Worm (Caenorhabditis elegans): ENCODE measurements around the gene W06D11.1.

The W06D11.1 gene

DNA sequence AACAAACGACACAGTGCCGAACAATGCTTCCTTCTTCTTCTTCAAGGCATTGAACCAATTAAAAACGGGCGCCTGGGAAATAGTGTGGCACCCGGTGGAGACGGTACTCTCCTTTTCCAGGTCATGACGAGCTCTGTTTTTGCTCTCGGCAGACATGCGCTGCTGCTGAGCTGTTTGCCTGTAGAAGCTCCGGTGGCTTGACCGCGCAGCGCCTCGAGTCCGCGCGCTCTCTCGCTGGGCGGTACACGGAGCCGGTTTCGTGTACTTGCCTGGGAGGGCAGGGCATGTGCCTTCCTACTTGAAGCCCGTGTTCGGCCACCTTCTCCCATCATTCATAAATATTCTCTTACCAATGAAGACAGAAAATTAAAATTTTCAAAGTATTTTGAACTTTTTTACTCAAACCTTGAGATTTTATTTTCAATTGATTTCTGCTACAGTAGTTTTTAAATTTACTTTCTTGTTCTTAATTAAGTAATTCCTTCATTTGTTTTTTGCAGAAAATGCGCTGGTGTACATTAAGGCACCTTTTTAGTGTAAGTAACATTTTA, 33.9 kb upstream of the W06D11.1 start, which contains the start of gene E01G6.1:
Gene E01G6.1, plus strand, starts transcription at position 501 of the 551 bp plus-strand sequence.
- TF ChIP-seq unc-62 (GFP tag; optimal IDR thresholded peaks at IDR 0.05), result no peak
- no peak for TF ChIP-seq ceh-82 (tag; optimal IDR thresholded peaks at IDR 0.05)
- no peak for TF ChIP-seq zag-1 (tag; optimal IDR thresholded peaks at IDR 0.05)
- no peak for TF ChIP-seq Y55F3AM.14 (GFP tag; optimal IDR thresholded peaks at IDR 0.05)
- TF ChIP-seq nhr-237 (tag; optimal IDR thresholded peaks at IDR 0.05), result no peak
- TF ChIP-seq nhr-11 (tag; optimal IDR thresholded peaks at IDR 0.05), result no peak
- no peak for TF ChIP-seq mbf-1 (tag; optimal IDR thresholded peaks at IDR 0.05)

DNA sequence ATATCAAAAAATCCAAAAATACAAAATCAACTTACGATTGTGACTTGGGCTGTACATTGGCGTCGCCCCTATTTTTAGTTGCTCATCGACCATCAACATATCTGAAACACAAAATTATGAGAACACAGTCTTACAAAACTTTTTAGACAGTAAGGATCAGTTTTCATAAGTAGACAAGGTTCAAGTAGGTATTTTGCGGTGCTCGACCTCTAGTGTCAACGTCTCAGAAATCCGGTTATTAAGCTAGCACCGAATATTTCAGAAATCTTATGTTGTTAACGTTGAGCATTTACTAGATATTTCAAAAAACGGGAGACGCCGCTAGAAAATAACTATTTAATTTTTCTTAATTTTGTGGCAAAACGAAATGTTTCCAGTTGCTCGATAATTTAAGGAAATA, 23.5 kb upstream of the W06D11.1 start, which contains the start of gene otpl-8:
Gene otpl-8, minus strand, starts transcription at position 101 of the 400 bp plus-strand sequence.
- TF ChIP-seq zag-1 (tag; optimal IDR thresholded peaks at IDR 0.05) (no peak), nhr-237 (tag; optimal IDR thresholded peaks at IDR 0.05) (no peak), nhr-6 (tag; optimal IDR thresholded peaks at IDR 0.05) (no peak), lsy-2 (tag; optimal IDR thresholded peaks at IDR 0.05) (no peak), lin-39 (tag; optimal IDR thresholded peaks at IDR 0.05) (no peak), sem-4 (tag; optimal IDR thresholded peaks at IDR 0.05) (no peak), mab-5 (tag; optimal IDR thresholded peaks at IDR 0.05) (no peak), ama-1 (optimal IDR thresholded peaks at IDR 0.05) (no peak), skn-1 (tag; optimal IDR thresholded peaks at IDR 0.05) (no peak)

DNA sequence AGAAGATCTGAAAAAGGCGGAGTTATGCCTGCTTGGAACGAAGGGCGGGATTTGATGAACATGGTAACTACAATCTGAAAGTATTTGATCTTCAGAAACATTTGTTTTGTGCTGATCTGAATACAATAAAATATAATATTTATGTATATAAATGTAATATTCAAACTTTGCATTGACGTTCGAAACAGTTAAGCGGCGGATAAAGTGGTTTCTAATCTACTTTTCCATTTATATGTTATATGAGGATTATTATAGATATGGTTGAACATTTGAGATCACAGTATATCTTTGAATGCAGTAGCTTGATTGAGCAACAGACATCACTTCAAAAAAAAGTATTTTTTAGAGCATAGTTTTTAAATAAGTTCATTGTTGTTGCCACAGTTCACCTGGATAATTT, 20.5 kb upstream of the W06D11.1 start, which contains the start of gene H19J13.2:
Gene H19J13.2, minus strand, starts transcription at position 101 of the 400 bp plus-strand sequence.
- TF ChIP-seq nhr-23 (tag; optimal IDR thresholded peaks at IDR 0.05), result no peak
- no peak for TF ChIP-seq mab-5 (tag; optimal IDR thresholded peaks at IDR 0.05)
- no peak for TF ChIP-seq nhr-129 (tag; optimal IDR thresholded peaks at IDR 0.05)
- no peak for TF ChIP-seq zag-1 (tag; optimal IDR thresholded peaks at IDR 0.05)
- no peak for TF ChIP-seq ztf-11 (tag; optimal IDR thresholded peaks at IDR 0.05)
- no peak for TF ChIP-seq Y55F3AM.14 (GFP tag; optimal IDR thresholded peaks at IDR 0.05)
- TF ChIP-seq snpc-4 (tag; optimal IDR thresholded peaks at IDR 0.05), result no peak
- no peak for TF ChIP-seq sma-3 (GFP tag; optimal IDR thresholded peaks at IDR 0.05)
- TF ChIP-seq F13H6.1 (tag; optimal IDR thresholded peaks at IDR 0.05), result no peak

DNA sequence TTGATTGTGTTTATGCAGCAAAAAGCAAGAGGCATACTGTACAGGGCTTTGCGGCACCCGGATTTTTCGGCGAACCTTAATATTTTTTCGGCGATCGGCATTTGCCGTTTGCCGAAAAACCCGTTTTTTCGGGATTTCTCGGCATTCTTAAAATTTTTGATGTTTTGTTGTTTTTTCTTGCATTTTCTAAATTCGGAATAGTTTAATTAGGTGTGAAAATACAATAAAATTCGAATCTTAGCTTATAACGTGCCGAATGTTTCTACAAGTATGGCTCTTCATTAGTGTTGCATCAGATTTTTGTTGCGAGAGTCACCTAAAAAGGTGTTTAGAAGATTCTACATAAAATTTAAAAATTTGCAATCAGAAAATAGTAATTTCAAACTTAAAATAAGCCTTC, 18.8 kb upstream of the W06D11.1 start, which contains the start of gene C04B4.6:
Gene C04B4.6, minus strand, starts transcription at position 101 of the 400 bp plus-strand sequence.
- TF ChIP-seq nhr-21 (tag; optimal IDR thresholded peaks at IDR 0.05), result no peak
- TF ChIP-seq nhr-10 (tag; optimal IDR thresholded peaks at IDR 0.05), result no peak
- no peak for TF ChIP-seq dmd-4 (tag; optimal IDR thresholded peaks at IDR 0.05)
- TF ChIP-seq skn-1 (tag; optimal IDR thresholded peaks at IDR 0.05), result no peak

DNA sequence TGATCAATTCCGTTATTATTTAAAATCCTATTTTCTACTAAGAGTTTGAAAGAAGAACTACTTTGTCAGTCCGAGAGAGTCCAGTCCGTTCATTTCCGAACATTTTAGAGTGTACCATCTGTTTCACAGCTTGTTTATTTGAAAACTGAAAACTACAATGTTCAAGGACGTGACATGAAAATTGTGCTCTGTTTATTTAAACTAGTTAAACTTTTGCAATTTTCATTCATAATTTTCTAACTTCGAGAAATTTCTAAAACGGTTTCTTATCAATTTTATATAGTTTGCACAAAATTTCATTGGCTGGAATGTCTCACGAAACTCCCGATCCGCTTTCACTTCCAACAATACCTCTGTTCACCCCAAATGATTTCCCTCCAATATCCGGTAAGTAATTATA, 13.9 kb upstream of the W06D11.1 start, which contains the start of gene C04B4.1:
Gene C04B4.1, plus strand, starts transcription at position 301 of the 400 bp plus-strand sequence.
- TF ChIP-seq gmeb-1 (tag; optimal IDR thresholded peaks at IDR 0.05) (no peak), elt-1 (tag; optimal IDR thresholded peaks at IDR 0.05) (no peak), nhr-77 (tag; optimal IDR thresholded peaks at IDR 0.05) (no peak), ama-1 (optimal IDR thresholded peaks at IDR 0.05) (no peak), aly-2 (tag; optimal IDR thresholded peaks at IDR 0.05) (no peak), nhr-10 (tag; optimal IDR thresholded peaks at IDR 0.05) (no peak), lin-13 (GFP tag; optimal IDR thresholded peaks at IDR 0.05) (no peak), peb-1 (tag; optimal IDR thresholded peaks at IDR 0.05) (no peak), ceh-82 (tag; optimal IDR thresholded peaks at IDR 0.05) (no peak), nhr-23 (tag; optimal IDR thresholded peaks at IDR 0.05) (no peak), ztf-1 (GFP tag; conservative IDR thresholded peaks at IDR 0.05) (no peak), lin-11 (tag; optimal IDR thresholded peaks at IDR 0.05) (no peak)

DNA sequence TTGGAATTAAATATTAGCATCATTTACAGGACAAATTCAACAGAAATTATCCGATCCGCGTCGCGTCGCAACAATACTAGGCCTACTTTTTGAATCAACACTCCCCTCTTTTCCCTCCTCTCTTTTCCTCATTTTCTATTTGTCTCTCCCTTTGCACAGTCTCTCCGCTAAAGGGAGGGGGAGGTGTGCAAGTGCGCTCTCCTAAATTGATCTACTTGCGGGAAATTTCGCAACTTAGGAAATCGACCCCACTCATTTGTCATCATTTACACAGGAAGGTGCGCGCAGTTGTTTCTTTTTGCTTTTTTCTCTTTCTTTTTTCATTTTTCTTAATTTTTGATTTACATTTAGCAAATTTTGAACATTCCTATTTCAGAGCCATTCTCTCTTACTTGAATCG, 11.5 kb upstream of the W06D11.1 start, which contains the start of gene C04B4.2:
Gene C04B4.2, plus strand, starts transcription at position 371 of the 400 bp plus-strand sequence.
- TF ChIP-seq unc-55 (GFP tag; optimal IDR thresholded peaks at IDR 0.05) (no peak), fos-1 (tag; optimal IDR thresholded peaks at IDR 0.05) (no peak), ztf-1 (GFP tag; conservative IDR thresholded peaks at IDR 0.05) (no peak), nhr-77 (tag; optimal IDR thresholded peaks at IDR 0.05) (no peak), nhr-11 (tag; optimal IDR thresholded peaks at IDR 0.05) (no peak), Y55F3AM.14 (GFP tag; optimal IDR thresholded peaks at IDR 0.05) (no peak), nhr-21 (tag; optimal IDR thresholded peaks at IDR 0.05) (no peak), lin-13 (GFP tag; optimal IDR thresholded peaks at IDR 0.05) (no peak), unc-39 (tag; optimal IDR thresholded peaks at IDR 0.05) (no peak), ama-1 (optimal IDR thresholded peaks at IDR 0.05) (no peak), mbf-1 (tag; optimal IDR thresholded peaks at IDR 0.05) (no peak)

Measured in whole organism, L2 larva.